Worm (Caenorhabditis elegans) whole organism, late embryonic: ENCODE data around the gene K09B3.1.

Experiments used
- C08G9.2 ChIP-seq: sonication (generic microtip); optimal IDR thresholded peaks from 2 replicates; lab custom pipeline; 2016; ENCODE audit warnings: mild to moderate bottlenecking, missing genetic modification characterization, moderate library complexity, missing compliant biosample characterization
- C38D4.7 ChIP-seq: fragments of 200-800 bp; sonication (Bioruptor generic); optimal IDR thresholded peaks from 2 replicates; lab custom pipeline; 2018; ENCODE audit warnings: mild to moderate bottlenecking, missing genetic modification characterization, moderate library complexity, missing compliant biosample characterization
- F13H6.1 ChIP-seq: sonication (generic microtip); optimal IDR thresholded peaks from 2 replicates; lab custom pipeline; 2016; ENCODE audit warnings: missing genetic modification characterization, missing compliant biosample characterization
- K09A11.1 ChIP-seq: sonication (generic microtip); optimal IDR thresholded peaks from 2 replicates; lab custom pipeline; 2017; ENCODE audit warnings: antibody characterized with exemption, mild to moderate bottlenecking, missing genetic modification characterization, missing compliant biosample characterization; ENCODE audit not compliant: insufficient read depth
- T23F11.4 ChIP-seq: fragments of 200-800 bp; sonication (Bioruptor generic); optimal IDR thresholded peaks from 2 replicates; lab custom pipeline; 2018; ENCODE audit warnings: mild to moderate bottlenecking, missing genetic modification characterization, missing compliant biosample characterization
- ahr-1 ChIP-seq: sonication (generic microtip); optimal IDR thresholded peaks from 2 replicates; lab custom pipeline; 2016; ENCODE audit warnings: missing genetic modification characterization, missing compliant biosample characterization
- ama-1 ChIP-seq: fragments of 150-350 bp; optimal IDR thresholded peaks from 2 replicates; lab custom pipeline; 2014
- ceh-14 ChIP-seq: sonication (generic microtip); optimal IDR thresholded peaks from 2 replicates; lab custom pipeline; 2016; ENCODE audit warnings: missing genotype, missing genetic modification characterization, missing compliant biosample characterization
- ceh-18 ChIP-seq: sonication (generic microtip); optimal IDR thresholded peaks from 2 replicates; lab custom pipeline; 2016; ENCODE audit warnings: missing genetic modification characterization, missing compliant biosample characterization
- ceh-2 ChIP-seq: sonication (generic microtip); optimal IDR thresholded peaks from 2 replicates; lab custom pipeline; 2016; ENCODE audit warnings: missing genotype, missing genetic modification characterization, missing compliant biosample characterization
- ceh-22 ChIP-seq: sonication (generic microtip); optimal IDR thresholded peaks from 2 replicates; lab custom pipeline; 2017; ENCODE audit warnings: missing biosample characterization, missing genetic modification characterization
- ceh-31 ChIP-seq: sonication (generic microtip); optimal IDR thresholded peaks from 2 replicates; lab custom pipeline; 2016; ENCODE audit warnings: missing genetic modification characterization, missing compliant biosample characterization
- ceh-34 ChIP-seq: sonication (generic microtip); optimal IDR thresholded peaks from 2 replicates; lab custom pipeline; 2016; ENCODE audit warnings: mild to moderate bottlenecking, missing genetic modification characterization, missing compliant biosample characterization
- ceh-45 ChIP-seq: fragments of 200-800 bp; sonication (Bioruptor generic); IDR thresholded peaks from 2 replicates; pipeline ENCODE4 v1.3.6; 2022; ENCODE audit warnings: missing genetic modification reagents, missing genetic modification characterization, missing compliant biosample characterization
- ceh-48 ChIP-seq: sonication (generic microtip); optimal IDR thresholded peaks from 2 replicates; lab custom pipeline; 2016; ENCODE audit warnings: missing genetic modification characterization, inconsistent platforms, missing compliant biosample characterization
- ceh-6 ChIP-seq: fragments of 200-800 bp; sonication (Bioruptor generic); optimal IDR thresholded peaks from 2 replicates; lab custom pipeline; 2018; ENCODE audit warnings: mild to moderate bottlenecking, missing genetic modification characterization, missing compliant biosample characterization
- ceh-9 ChIP-seq: sonication (generic microtip); optimal IDR thresholded peaks from 2 replicates; lab custom pipeline; 2016; ENCODE audit warnings: mild to moderate bottlenecking, missing genetic modification characterization, inconsistent platforms, missing compliant biosample characterization
- che-1 ChIP-seq: sonication (generic microtip); optimal IDR thresholded peaks from 2 replicates; lab custom pipeline; 2016; ENCODE audit warnings: mild to moderate bottlenecking, missing genetic modification characterization, missing compliant biosample characterization
- dve-1 ChIP-seq: sonication (generic microtip); optimal IDR thresholded peaks from 2 replicates; lab custom pipeline; 2017; ENCODE audit warnings: antibody characterized with exemption, mild to moderate bottlenecking, missing genetic modification characterization, missing compliant biosample characterization
- elt-2 ChIP-seq: sonication (generic microtip); optimal IDR thresholded peaks from 2 replicates; lab custom pipeline; 2016; ENCODE audit warnings: missing genetic modification reagents, missing genetic modification characterization, missing compliant biosample characterization
- elt-4 ChIP-seq: sonication (generic microtip); optimal IDR thresholded peaks from 2 replicates; lab custom pipeline; 2016; ENCODE audit warnings: missing genetic modification characterization, missing compliant biosample characterization
- ets-4 ChIP-seq: sonication (generic microtip); optimal IDR thresholded peaks from 2 replicates; lab custom pipeline; 2016; ENCODE audit warnings: missing genetic modification characterization, missing compliant biosample characterization
- eyg-1 ChIP-seq: sonication (generic microtip); optimal IDR thresholded peaks from 2 replicates; lab custom pipeline; 2016; ENCODE audit warnings: missing genotype, missing genetic modification characterization, missing compliant biosample characterization
- fax-1 ChIP-seq: sonication (generic microtip); optimal IDR thresholded peaks from 2 replicates; lab custom pipeline; 2016; ENCODE audit warnings: missing genotype, missing genetic modification characterization, missing compliant biosample characterization
- hlh-13 ChIP-seq: fragments of 200-800 bp; sonication (Bioruptor generic); optimal IDR thresholded peaks from 2 replicates; lab custom pipeline; 2018; ENCODE audit warnings: mild to moderate bottlenecking, missing genetic modification characterization, missing compliant biosample characterization
- hlh-6 ChIP-seq: sonication (generic microtip); optimal IDR thresholded peaks from 2 replicates; lab custom pipeline; 2016; ENCODE audit warnings: missing genotype, missing genetic modification characterization, missing compliant biosample characterization
- hlh-8 ChIP-seq: sonication (generic microtip); optimal IDR thresholded peaks from 2 replicates; lab custom pipeline; 2016; ENCODE audit warnings: missing genotype, missing genetic modification characterization, missing compliant biosample characterization
- lin-11 ChIP-seq: fragments of 200-800 bp; sonication (Bioruptor generic); optimal IDR thresholded peaks from 2 replicates; lab custom pipeline; 2018; ENCODE audit warnings: mild to moderate bottlenecking, missing genetic modification characterization, missing compliant biosample characterization
- madf-2 ChIP-seq: sonication (generic microtip); optimal IDR thresholded peaks from 2 replicates; lab custom pipeline; 2017; ENCODE audit warnings: missing genetic modification characterization, missing compliant biosample characterization
- mec-3 ChIP-seq: sonication (generic microtip); optimal IDR thresholded peaks from 2 replicates; lab custom pipeline; 2016; ENCODE audit warnings: borderline replicate concordance, missing genetic modification characterization, missing compliant biosample characterization
- nhr-11 ChIP-seq: fragments of 150-350 bp; optimal IDR thresholded peaks from 2 replicates; lab custom pipeline; 2014; ENCODE audit warnings: missing biosample characterization, missing genetic modification characterization
- odd-2 ChIP-seq: sonication (generic microtip); optimal IDR thresholded peaks from 2 replicates; lab custom pipeline; 2017; ENCODE audit warnings: antibody characterized with exemption, mild to moderate bottlenecking, missing genetic modification characterization, missing compliant biosample characterization
- pat-9 ChIP-seq: fragments of 200-800 bp; sonication (Bioruptor generic); optimal IDR thresholded peaks from 2 replicates; lab custom pipeline; 2018; ENCODE audit warnings: mild to moderate bottlenecking, missing genetic modification characterization, moderate library complexity, missing compliant biosample characterization
- pha-2 ChIP-seq: sonication (generic microtip); optimal IDR thresholded peaks from 2 replicates; lab custom pipeline; 2017; ENCODE audit warnings: mild to moderate bottlenecking, missing genetic modification characterization, missing compliant biosample characterization
- pqm-1 ChIP-seq: sonication (generic microtip); optimal IDR thresholded peaks from 2 replicates; lab custom pipeline; 2016; ENCODE audit warnings: missing genetic modification characterization, missing compliant biosample characterization
- sox-2 ChIP-seq: fragments of 200-800 bp; sonication (Bioruptor generic); IDR thresholded peaks from 2 replicates; pipeline ENCODE4 v1.3.6; 2022; ENCODE audit warnings: missing genetic modification reagents, missing genetic modification characterization, missing compliant biosample characterization
- sox-4 ChIP-seq: sonication (generic microtip); optimal IDR thresholded peaks from 2 replicates; lab custom pipeline; 2017; ENCODE audit warnings: mild to moderate bottlenecking, missing genetic modification characterization, inconsistent platforms, missing compliant biosample characterization
- syd-9 ChIP-seq: sonication (generic microtip); optimal IDR thresholded peaks from 2 replicates; lab custom pipeline; 2016; ENCODE audit warnings: mild to moderate bottlenecking, missing genetic modification characterization, moderate library complexity, missing compliant biosample characterization
- tbx-7 ChIP-seq: sonication (generic microtip); optimal IDR thresholded peaks from 2 replicates; lab custom pipeline; 2016; ENCODE audit warnings: missing genotype, missing genetic modification characterization, missing compliant biosample characterization
- unc-42 ChIP-seq: sonication (generic microtip); optimal IDR thresholded peaks from 2 replicates; lab custom pipeline; 2016; ENCODE audit warnings: missing genotype, missing genetic modification characterization, missing compliant biosample characterization
- unc-55 ChIP-seq: sonication (generic microtip); optimal IDR thresholded peaks from 2 replicates; lab custom pipeline; 2017; ENCODE audit warnings: missing biosample characterization, missing genetic modification reagents, missing genetic modification characterization
- unc-86 ChIP-seq: sonication (generic microtip); optimal IDR thresholded peaks from 2 replicates; lab custom pipeline; 2016; ENCODE audit warnings: missing genetic modification characterization, missing compliant biosample characterization

Gene K09B3.1

ce11 chrIV:3781539-3781938, 13.0 kb upstream of the K09B3.1 start:
- TF ChIP-seq unc-55 (GFP tag; lab: Kevin White, UChicago) (peak; percentile 75), sox-4 (tag; lab: Kevin White, UChicago) (no peak)

- TF ChIP-seq T23F11.4 (GFP tag; lab: Kevin White, UChicago) (no peak), pat-9 (tag; lab: Kevin White, UChicago) (no peak), hlh-8 (tag; lab: Kevin White, UChicago) (no peak), ceh-22 (tag; lab: Kevin White, UChicago) (no peak), odd-2 (tag; lab: Kevin White, UChicago) (no peak), nhr-11 (tag; lab: Kevin White, UChicago) (no peak)
Observed at ce11 chrIV:3783910-3784309, 10.6 kb upstream of the K09B3.1 start, which contains the start of gene glct-6. TSS of gene glct-6 (plus strand) at chrIV:3784210.

- TF ChIP-seq mec-3 (tag; lab: Kevin White, UChicago) (peak; percentile 33), ama-1 (lab: Kevin White, UChicago) (no peak)
Observed at ce11 chrIV:3797442-3797841, 2.9 kb downstream of the K09B3.1 start.

ce11 chrIV:3800952-3801351, 6.4 kb downstream of the K09B3.1 start, which contains the start of gene osm-3:
TSS of gene osm-3 (minus strand) at chrIV:3801052.
- TF ChIP-seq ceh-18 (no peak), che-1 (tag; lab: Kevin White, UChicago) (no peak), ceh-9 (tag; lab: Kevin White, UChicago) (no peak), F13H6.1 (tag; lab: Kevin White, UChicago) (no peak), sox-2 (GFP tag; lab: Robert Waterston, UW) (no peak), ceh-48 (no peak), syd-9 (tag; lab: Kevin White, UChicago) (no peak), pha-2 (tag; lab: Kevin White, UChicago) (no peak), C08G9.2 (tag; lab: Kevin White, UChicago) (no peak), hlh-8 (tag; lab: Kevin White, UChicago) (no peak), pqm-1 (no peak)

- TF ChIP-seq ceh-31 (tag; lab: Kevin White, UChicago) (peak; percentile 88), madf-2 (tag; lab: Kevin White, UChicago) (no peak), tbx-7 (peak; percentile 73), unc-42 (tag; lab: Kevin White, UChicago) (peak; percentile 47), unc-55 (GFP tag; lab: Kevin White, UChicago) (no peak), nhr-11 (tag; lab: Kevin White, UChicago) (no peak), hlh-13 (GFP tag; lab: Kevin White, UChicago) (no peak), fax-1 (tag; lab: Kevin White, UChicago) (peak; percentile 1), ceh-45 (GFP tag; lab: Robert Waterston, UW) (no peak), sox-4 (tag; lab: Kevin White, UChicago) (no peak), elt-2 (peak; percentile 37), elt-4 (tag; lab: Kevin White, UChicago) (no peak), dve-1 (tag; lab: Kevin White, UChicago) (no peak), ahr-1 (no peak), ceh-6 (GFP tag; lab: Kevin White, UChicago) (no peak), ceh-34 (tag; lab: Kevin White, UChicago) (no peak), ceh-9 (tag; lab: Kevin White, UChicago) (no peak), C08G9.2 (tag; lab: Kevin White, UChicago) (peak; percentile 83), pqm-1 (no peak), unc-86 (tag; lab: Kevin White, UChicago) (no peak), eyg-1 (tag; lab: Kevin White, UChicago) (no peak), lin-11 (no peak), sox-2 (GFP tag; lab: Robert Waterston, UW) (no peak), ceh-48 (no peak), ets-4 (tag; lab: Kevin White, UChicago) (peak; percentile 62), hlh-6 (no peak), K09A11.1 (tag; lab: Kevin White, UChicago) (no peak), T23F11.4 (GFP tag; lab: Kevin White, UChicago) (no peak), mec-3 (tag; lab: Kevin White, UChicago) (peak; percentile 42), odd-2 (tag; lab: Kevin White, UChicago) (no peak), ceh-2 (peak; percentile 77), C38D4.7 (no peak), F13H6.1 (tag; lab: Kevin White, UChicago) (no peak), ceh-18 (no peak), ceh-14 (tag; lab: Kevin White, UChicago) (no peak)
Observed at ce11 chrIV:3803252-3803651, 8.7 kb downstream of the K09B3.1 start, which contains the start of the genes algn-14 and M02B7.2. TSS of gene algn-14 (minus strand) at chrIV:3803426. TSS of gene M02B7.2 (plus strand) at chrIV:3803581.
